ENCODE assay signal across 1 fruit fly cellular context in genomic region chrX:15785429-15786239, dm6.
TF ChIP-seq lines count a peak whose summit lies in the region.

Gene Paf-AHalpha, minus strand, starts transcription at chrX:15785583.
Gene mRpS30, plus strand, starts transcription at chrX:15786047.

TF ChIP-seq in whole organism, embryonic, 481 proteins besides CTCF, POLR2A, EP300 and RAD21 (continued from another document and continues in another):
- TF ChIP-seq tup (GFP tag; optimal IDR thresholded peaks at IDR 0.05; lab: Kevin White, UChicago) (no peak), Optix (GFP tag; IDR thresholded peaks at IDR 0.05; lab: Robert Waterston, UW) (no peak), grn (GFP tag; optimal IDR thresholded peaks at IDR 0.05; lab: Kevin White, UChicago) (no peak), CG7963 (GFP tag; IDR thresholded peaks at IDR 0.05; lab: Robert Waterston, UW; ENCODE audit: partially characterized antibody) (no peak), CG2116 (GFP tag; optimal IDR thresholded peaks at IDR 0.05; lab: Kevin White, UChicago) (peak; percentile 98), CG30403 (GFP tag; optimal IDR thresholded peaks at IDR 0.05; lab: Kevin White, UChicago) (peak; percentile 6), Bgb (GFP tag; IDR thresholded peaks at IDR 0.05; lab: Robert Waterston, UW; ENCODE audit: partially characterized antibody) (peak; percentile 29; the same call in 1 of the 2 replicates), CG2875 (GFP tag; optimal IDR thresholded peaks at IDR 0.05; lab: Kevin White, UChicago) (no peak), ci (GFP tag; IDR thresholded peaks at IDR 0.05; lab: Robert Waterston, UW) (no peak), ato (GFP tag; IDR thresholded peaks at IDR 0.05; lab: Robert Waterston, UW; ENCODE audit: partially characterized antibody) (no peak), CG10565 (GFP tag; optimal IDR thresholded peaks at IDR 0.05; lab: Kevin White, UChicago) (no peak), CG18476 (GFP tag; optimal IDR thresholded peaks at IDR 0.05; lab: Kevin White, UChicago) (no peak), zfh1 (GFP tag; IDR thresholded peaks at IDR 0.05; lab: Robert Waterston, UW) (0 out of 3 replicates have a peak, but pooled peaks have one; percentile 28), CG15011 (GFP tag; optimal IDR thresholded peaks at IDR 0.05; lab: Kevin White, UChicago) (no peak), Med (GFP tag; lab: Kevin White, UChicago) (no peak), CG32767 (GFP tag; IDR thresholded peaks at IDR 0.05; lab: Robert Waterston, UW) (no peak), CG10147 (GFP tag; optimal IDR thresholded peaks at IDR 0.05; lab: Kevin White, UChicago) (no peak), Asciz (GFP tag; optimal IDR thresholded peaks at IDR 0.05; lab: Kevin White, UChicago) (no peak), CG8290 (GFP tag; optimal IDR thresholded peaks at IDR 0.05; lab: Kevin White, UChicago) (no peak), CG8290 (tag; optimal IDR thresholded peaks at IDR 0.05; lab: Kevin White, UChicago) (no peak), CrebB (tag; optimal IDR thresholded peaks at IDR 0.05; lab: Kevin White, UChicago) (no peak), zfh2 (GFP tag; optimal IDR thresholded peaks at IDR 0.05; lab: Kevin White, UChicago) (peak; percentile 1), CG6813 (GFP tag; optimal IDR thresholded peaks at IDR 0.05; lab: Kevin White, UChicago) (no peak), lov (optimal IDR thresholded peaks at IDR 0.05; lab: Kevin White, UChicago) (no peak), lov (GFP tag; IDR thresholded peaks at IDR 0.05; lab: Robert Waterston, UW) (no peak), unpg (GFP tag; optimal IDR thresholded peaks at IDR 0.05; lab: Kevin White, UChicago) (no peak), Spps (tag; optimal IDR thresholded peaks at IDR 0.05; lab: Kevin White, UChicago) (no peak), CG17359 (tag; optimal IDR thresholded peaks at IDR 0.05; lab: Kevin White, UChicago) (no peak), Tbp (GFP tag; optimal IDR thresholded peaks at IDR 0.05; lab: Kevin White, UChicago) (no peak), aop (GFP tag; IDR thresholded peaks at IDR 0.05; lab: Robert Waterston, UW) (no peak), Sry-β (GFP tag; optimal IDR thresholded peaks at IDR 0.05; lab: Kevin White, UChicago) (no peak), caup (GFP tag; optimal IDR thresholded peaks at IDR 0.05; lab: Kevin White, UChicago; ENCODE audit: severe bottlenecking) (no peak), CG11560 (tag; IDR thresholded peaks at IDR 0.05; lab: Robert Waterston, UW) (no peak), CG10979 (tag; optimal IDR thresholded peaks at IDR 0.05; lab: Kevin White, UChicago) (no peak), Ets97D (GFP tag; optimal IDR thresholded peaks at IDR 0.05; lab: Kevin White, UChicago) (peak; percentile 53), slp2 (GFP tag; optimal IDR thresholded peaks at IDR 0.05; lab: Kevin White, UChicago) (no peak), knrl (GFP tag; IDR thresholded peaks at IDR 0.05; lab: Robert Waterston, UW; ENCODE audit: partially characterized antibody) (0 out of 3 replicates have a peak, but pooled peaks have one; percentile 36), CG2120 (GFP tag; optimal IDR thresholded peaks at IDR 0.05; lab: Kevin White, UChicago) (peak; percentile 35), disco-r (GFP tag; optimal IDR thresholded peaks at IDR 0.05; lab: Kevin White, UChicago) (no peak), Dref (GFP tag; IDR thresholded peaks at IDR 0.05; lab: Robert Waterston, UW) (peak; percentile 68), phol (tag; optimal IDR thresholded peaks at IDR 0.05; lab: Kevin White, UChicago) (no peak), cad (GFP tag; optimal IDR thresholded peaks at IDR 0.05; lab: Kevin White, UChicago) (no peak), CG5953 (GFP tag; IDR thresholded peaks at IDR 0.05; lab: Robert Waterston, UW) (no peak), CG6683 (GFP tag; optimal IDR thresholded peaks at IDR 0.05; lab: Kevin White, UChicago) (no peak), Sry-δ (GFP tag; optimal IDR thresholded peaks at IDR 0.05; lab: Kevin White, UChicago) (peak; percentile 71), Opbp (GFP tag; IDR thresholded peaks at IDR 0.05; lab: Robert Waterston, UW; ENCODE audit: partially characterized antibody) (peak; percentile 18; the same call in 1 of the 3 replicates), Blimp-1 (GFP tag; optimal IDR thresholded peaks at IDR 0.05; lab: Kevin White, UChicago) (no peak), CG16779 (GFP tag; IDR thresholded peaks at IDR 0.05; lab: Robert Waterston, UW) (no peak), slbo (GFP tag; IDR thresholded peaks at IDR 0.05; lab: Robert Waterston, UW) (peak; percentile 34; the same call in 1 of the 2 replicates), Aef1 (GFP tag; IDR thresholded peaks at IDR 0.05; lab: Robert Waterston, UW) (no peak), BEAF-32 (GFP tag; optimal IDR thresholded peaks at IDR 0.05; lab: Kevin White, UChicago) (peak; percentile 51), ap (GFP tag; IDR thresholded peaks at IDR 0.05; lab: Robert Waterston, UW) (no peak), CG18599 (GFP tag; optimal IDR thresholded peaks at IDR 0.05; lab: Kevin White, UChicago) (no peak), bcd (GFP tag; optimal IDR thresholded peaks at IDR 0.05; lab: Kevin White, UChicago) (no peak), Nf-YC (tag; optimal IDR thresholded peaks at IDR 0.05; lab: Kevin White, UChicago) (no peak), Abd-B (GFP tag; optimal IDR thresholded peaks at IDR 0.05; lab: Kevin White, UChicago) (no peak), NK7.1 (GFP tag; optimal IDR thresholded peaks at IDR 0.05; lab: Kevin White, UChicago) (no peak), D19B (GFP tag; optimal IDR thresholded peaks at IDR 0.05; lab: Kevin White, UChicago) (no peak), hkb (optimal IDR thresholded peaks at IDR 0.05; lab: Kevin White, UChicago) (no peak), hkb (GFP tag; IDR thresholded peaks at IDR 0.05; lab: Robert Waterston, UW) (no peak), MTF-1 (GFP tag; optimal IDR thresholded peaks at IDR 0.05; lab: Kevin White, UChicago; ENCODE audit: borderline replicate concordance) (no peak), B-H1 (GFP tag; IDR thresholded peaks at IDR 0.05; lab: Robert Waterston, UW) (no peak), Hmr (GFP tag; optimal IDR thresholded peaks at IDR 0.05; lab: Kevin White, UChicago) (no peak), mirr (GFP tag; optimal IDR thresholded peaks at IDR 0.05; lab: Kevin White, UChicago) (no peak), CoRest (tag; optimal IDR thresholded peaks at IDR 0.05; lab: Kevin White, UChicago) (no peak), btn (GFP tag; optimal IDR thresholded peaks at IDR 0.05; lab: Kevin White, UChicago) (no peak), zen (tag; optimal IDR thresholded peaks at IDR 0.05; lab: Kevin White, UChicago) (no peak), al (GFP tag; IDR thresholded peaks at IDR 0.05; lab: Robert Waterston, UW) (no peak), CG12659 (GFP tag; optimal IDR thresholded peaks at IDR 0.05; lab: Kevin White, UChicago) (peak; percentile 23), MBD-R2 (GFP tag; IDR thresholded peaks at IDR 0.05; lab: Robert Waterston, UW) (peak; percentile 56), CG12236 (GFP tag; optimal IDR thresholded peaks at IDR 0.05; lab: Kevin White, UChicago) (no peak), z (GFP tag; IDR thresholded peaks at IDR 0.05; lab: Robert Waterston, UW) (no peak), nau (GFP tag; optimal IDR thresholded peaks at IDR 0.05; lab: Kevin White, UChicago) (no peak), CG6654 (GFP tag; optimal IDR thresholded peaks at IDR 0.05; lab: Kevin White, UChicago) (no peak), CG14860 (GFP tag; IDR thresholded peaks at IDR 0.05; lab: Robert Waterston, UW; ENCODE audit: partially characterized antibody) (no peak), pfk (GFP tag; optimal IDR thresholded peaks at IDR 0.05; lab: Kevin White, UChicago) (no peak), CG1529 (GFP tag; optimal IDR thresholded peaks at IDR 0.05; lab: Kevin White, UChicago) (no peak), Oaz (GFP tag; IDR thresholded peaks at IDR 0.05; lab: Robert Waterston, UW) (no peak), Sox102F (GFP tag; optimal IDR thresholded peaks at IDR 0.05; lab: Kevin White, UChicago) (no peak), HHEX (GFP tag; optimal IDR thresholded peaks at IDR 0.05; lab: Kevin White, UChicago) (no peak), CG14441 (GFP tag; IDR thresholded peaks at IDR 0.05; lab: Robert Waterston, UW) (no peak), NFAT (GFP tag; IDR thresholded peaks at IDR 0.05; lab: Robert Waterston, UW) (no peak), CG17328 (GFP tag; IDR thresholded peaks at IDR 0.05; lab: Robert Waterston, UW) (no peak), sqz (GFP tag; optimal IDR thresholded peaks at IDR 0.05; lab: Kevin White, UChicago) (no peak), Pdp1 (GFP tag; optimal IDR thresholded peaks at IDR 0.05; lab: Kevin White, UChicago) (peak in 1 of 2 experiments; percentile 95), CG12744 (GFP tag; optimal IDR thresholded peaks at IDR 0.05; lab: Kevin White, UChicago) (no peak), CG10267 (tag; optimal IDR thresholded peaks at IDR 0.05; lab: Kevin White, UChicago) (peak; percentile 19), so (GFP tag; IDR thresholded peaks at IDR 0.05; lab: Robert Waterston, UW) (no peak), CG34224 (GFP tag; IDR thresholded peaks at IDR 0.05; lab: Robert Waterston, UW; ENCODE audit: partially characterized antibody) (no peak), CG7786 (GFP tag; optimal IDR thresholded peaks at IDR 0.05; lab: Kevin White, UChicago) (no peak), CG14710 (tag; optimal IDR thresholded peaks at IDR 0.05; lab: Kevin White, UChicago) (peak; percentile 47), CG9437 (GFP tag; optimal IDR thresholded peaks at IDR 0.05; lab: Kevin White, UChicago) (peak; percentile 89), stwl (tag; optimal IDR thresholded peaks at IDR 0.05; lab: Kevin White, UChicago) (peak; percentile 9), fd3F (GFP tag; optimal IDR thresholded peaks at IDR 0.05; lab: Kevin White, UChicago) (no peak), crol (GFP tag; IDR thresholded peaks at IDR 0.05; lab: Robert Waterston, UW) (no peak), amos (GFP tag; IDR thresholded peaks at IDR 0.05; lab: Robert Waterston, UW; ENCODE audit: partially characterized antibody) (peak; percentile 14; the same call in 1 of the 2 replicates), CG1603 (tag; optimal IDR thresholded peaks at IDR 0.05; lab: Kevin White, UChicago) (peak; percentile 99), MESR4 (GFP tag; optimal IDR thresholded peaks at IDR 0.05; lab: Kevin White, UChicago) (peak; percentile 70), tio (GFP tag; optimal IDR thresholded peaks at IDR 0.05; lab: Kevin White, UChicago) (no peak), lab (GFP tag; optimal IDR thresholded peaks at IDR 0.05; lab: Kevin White, UChicago) (no peak), nmo (GFP tag; optimal IDR thresholded peaks at IDR 0.05; lab: Kevin White, UChicago) (peak; percentile 12), CG12219 (GFP tag; optimal IDR thresholded peaks at IDR 0.05; lab: Kevin White, UChicago) (no peak), CG15514 (GFP tag; optimal IDR thresholded peaks at IDR 0.05; lab: Kevin White, UChicago) (peak; percentile 44), crp (GFP tag; optimal IDR thresholded peaks at IDR 0.05; lab: Kevin White, UChicago) (peak in 1 of 2 experiments; percentile 78), CG8359 (GFP tag; optimal IDR thresholded peaks at IDR 0.05; lab: Kevin White, UChicago; ENCODE audit: borderline replicate concordance) (no peak), Poxn (GFP tag; IDR thresholded peaks at IDR 0.05; lab: Robert Waterston, UW) (no peak), CG12391 (tag; optimal IDR thresholded peaks at IDR 0.05; lab: Kevin White, UChicago) (peak; percentile 5), pros (GFP tag; optimal IDR thresholded peaks at IDR 0.05; lab: Kevin White, UChicago) (no peak), schlank (tag; optimal IDR thresholded peaks at IDR 0.05; lab: Kevin White, UChicago) (no peak), CG9797 (GFP tag; optimal IDR thresholded peaks at IDR 0.05; lab: Kevin White, UChicago) (peak; percentile 60), Mad (GFP tag; optimal IDR thresholded peaks at IDR 0.05; lab: Kevin White, UChicago) (no peak), prd (optimal IDR thresholded peaks at IDR 0.05; lab: Kevin White, UChicago) (no peak), prd (GFP tag; IDR thresholded peaks at IDR 0.05; lab: Robert Waterston, UW) (no peak), Dp (GFP tag; optimal IDR thresholded peaks at IDR 0.05; lab: Kevin White, UChicago) (peak; percentile 32), fd64A (GFP tag; optimal IDR thresholded peaks at IDR 0.05; lab: Kevin White, UChicago) (no peak), CG31224 (GFP tag; IDR thresholded peaks at IDR 0.05; lab: Robert Waterston, UW) (no peak), CG15479 (GFP tag; optimal IDR thresholded peaks at IDR 0.05; lab: Kevin White, UChicago) (no peak), CG3995 (GFP tag; optimal IDR thresholded peaks at IDR 0.05; lab: Kevin White, UChicago) (peak; percentile 94), dm (GFP tag; optimal IDR thresholded peaks at IDR 0.05; lab: Kevin White, UChicago) (no peak), pnt (GFP tag; optimal IDR thresholded peaks at IDR 0.05; lab: Kevin White, UChicago) (no peak), CG7928 (GFP tag; optimal IDR thresholded peaks at IDR 0.05; lab: Kevin White, UChicago) (peak; percentile 87), Nf-YA (GFP tag; IDR thresholded peaks at IDR 0.05; lab: Robert Waterston, UW) (no peak), chif (GFP tag; optimal IDR thresholded peaks at IDR 0.05; lab: Kevin White, UChicago) (no peak), p53 (GFP tag; optimal IDR thresholded peaks at IDR 0.05; lab: Kevin White, UChicago) (no peak), Rfx (GFP tag; IDR thresholded peaks at IDR 0.05; lab: Robert Waterston, UW) (peak; percentile 40; the same call in 1 of the 2 replicates), yki (optimal IDR thresholded peaks at IDR 0.05; lab: Kevin White, UChicago) (no peak), CG6791 (GFP tag; IDR thresholded peaks at IDR 0.05; lab: Robert Waterston, UW; ENCODE audit: partially characterized antibody) (no peak), Elba2 (GFP tag; optimal IDR thresholded peaks at IDR 0.05; lab: Kevin White, UChicago) (no peak), Sox100B (GFP tag; optimal IDR thresholded peaks at IDR 0.05; lab: Kevin White, UChicago) (no peak), dpn (GFP tag; optimal IDR thresholded peaks at IDR 0.05; lab: Kevin White, UChicago) (peak in 1 of 2 experiments; percentile 3), CG18262 (tag; optimal IDR thresholded peaks at IDR 0.05; lab: Kevin White, UChicago) (no peak), CG4617 (GFP tag; optimal IDR thresholded peaks at IDR 0.05; lab: Kevin White, UChicago; ENCODE audit: borderline replicate concordance) (peak; percentile 61), CG4404 (GFP tag; IDR thresholded peaks at IDR 0.05; lab: Robert Waterston, UW) (no peak), bowl (GFP tag; IDR thresholded peaks at IDR 0.05; lab: Robert Waterston, UW) (no peak), da (GFP tag; optimal IDR thresholded peaks at IDR 0.05; lab: Kevin White, UChicago) (no peak), YL-1 (GFP tag; optimal IDR thresholded peaks at IDR 0.05; lab: Kevin White, UChicago) (peak; percentile 52)
